Worm (Caenorhabditis elegans): ENCODE measurements around the gene aff-1.

The aff-1 gene

DNA sequence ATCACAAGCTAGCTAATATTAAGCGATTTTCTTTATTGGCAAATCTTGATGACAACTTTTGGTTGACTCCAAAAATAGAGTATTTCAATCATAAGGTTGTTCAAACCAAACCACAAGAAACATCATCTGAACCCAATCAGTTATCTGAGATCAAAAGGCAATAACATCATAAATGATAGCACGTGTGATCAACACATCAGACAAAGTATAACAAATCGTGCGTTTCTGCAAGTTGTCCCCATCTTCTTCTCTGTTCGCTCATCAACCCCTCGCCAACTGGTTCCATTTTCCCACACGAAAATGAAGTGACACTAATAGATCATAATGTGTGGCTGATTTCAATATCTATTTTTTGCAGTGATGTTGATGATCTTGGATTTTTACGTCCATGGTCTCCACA is 14.2 kb downstream of the aff-1 start (continued):
- TF ChIP-seq efl-1 (optimal IDR thresholded peaks at IDR 0.05) = no peak
- peak in 1 of 2 experiments; percentile 92 for TF ChIP-seq efl-1 (GFP tag; optimal IDR thresholded peaks at IDR 0.05 in 1 of 2)
- TF ChIP-seq isw-1 (GFP tag; IDR thresholded peaks at IDR 0.05) = no peak
- TF ChIP-seq mdl-1 (tag; optimal IDR thresholded peaks at IDR 0.05) = peak in 1 of 2 experiments; percentile 81
- no peak for TF ChIP-seq nhr-76 (tag; optimal IDR thresholded peaks at IDR 0.05)
- no peak for TF ChIP-seq tlp-1 (tag; optimal IDR thresholded peaks at IDR 0.05)
- no peak for TF ChIP-seq efl-3 (GFP tag; optimal IDR thresholded peaks at IDR 0.05)
- TF ChIP-seq zip-4 (GFP tag; optimal IDR thresholded peaks at IDR 0.05) = no peak
- TF ChIP-seq pax-3 (tag; optimal IDR thresholded peaks at IDR 0.05) = no peak
- peak; percentile 63 for TF ChIP-seq nhr-19 (GFP tag; conservative IDR thresholded peaks at IDR 0.05)
- TF ChIP-seq lin-35 (GFP tag; optimal IDR thresholded peaks at IDR 0.05) = peak in 1 of 2 experiments; percentile 73
- TF ChIP-seq jun-1 (tag; optimal IDR thresholded peaks at IDR 0.05) = no peak
- TF ChIP-seq lin-39 (tag; optimal IDR thresholded peaks at IDR 0.05) = no peak
- no peak for TF ChIP-seq ceh-82 (tag; optimal IDR thresholded peaks at IDR 0.05)
- peak; percentile 84 for TF ChIP-seq nhr-71 (tag; optimal IDR thresholded peaks at IDR 0.05)

- TF ChIP-seq nhr-77 (tag; optimal IDR thresholded peaks at IDR 0.05) = peak; percentile 17
- peak; percentile 28; the same call in 1 of the 2 replicates for TF ChIP-seq grh-1 (GFP tag; IDR thresholded peaks at IDR 0.05)
- TF ChIP-seq efl-1 (optimal IDR thresholded peaks at IDR 0.05) = peak in 1 of 2 experiments; percentile 30
- TF ChIP-seq efl-1 (GFP tag; optimal IDR thresholded peaks at IDR 0.05 in 1 of 2) = peak in 1 of 2 experiments; percentile 88
- peak; percentile 25 for TF ChIP-seq C16A3.4 (tag; optimal IDR thresholded peaks at IDR 0.05)
- TF ChIP-seq mdl-1 (tag; optimal IDR thresholded peaks at IDR 0.05) = peak in 1 of 2 experiments; percentile 23
- no peak for TF ChIP-seq nhr-11 (tag; optimal IDR thresholded peaks at IDR 0.05)
- TF ChIP-seq mep-1 (tag; optimal IDR thresholded peaks at IDR 0.05) = peak; percentile 83
- TF ChIP-seq F16B12.6 (tag; optimal IDR thresholded peaks at IDR 0.05) = no peak
- no peak for TF ChIP-seq lin-15B (tag; optimal IDR thresholded peaks at IDR 0.05)
- TF ChIP-seq ztf-11 (tag; optimal IDR thresholded peaks at IDR 0.05) = no peak
- TF ChIP-seq lin-13 (GFP tag; optimal IDR thresholded peaks at IDR 0.05) = peak; percentile 36
- TF ChIP-seq nhr-71 (tag; optimal IDR thresholded peaks at IDR 0.05) = peak; percentile 85
- TF ChIP-seq rnt-1 (tag; optimal IDR thresholded peaks at IDR 0.05) = peak; percentile 36
- TF ChIP-seq aha-1 (tag; optimal IDR thresholded peaks at IDR 0.05) = no peak
- peak; percentile 45 for TF ChIP-seq lin-39 (tag; optimal IDR thresholded peaks at IDR 0.05)
- TF ChIP-seq irx-1 (tag; optimal IDR thresholded peaks at IDR 0.05) = peak; percentile 50
- peak; percentile 61 for TF ChIP-seq snu-23 (GFP tag; optimal IDR thresholded peaks at IDR 0.05)
- peak; percentile 14 for TF ChIP-seq dsc-1 (tag; optimal IDR thresholded peaks at IDR 0.05)
- peak; percentile 19 to 58 for TF ChIP-seq egl-27 (tag; optimal IDR thresholded peaks at IDR 0.05)
- peak; percentile 58 for TF ChIP-seq aly-2 (tag; optimal IDR thresholded peaks at IDR 0.05)
- peak; percentile 93 for TF ChIP-seq blmp-1 (tag; optimal IDR thresholded peaks at IDR 0.05)
- TF ChIP-seq elt-3 (tag; optimal IDR thresholded peaks at IDR 0.05) = peak in 3 of 6 experiments; percentile 87 to 95 (median 89)
- peak; percentile 89 for TF ChIP-seq lin-14 (GFP tag; optimal IDR thresholded peaks at IDR 0.05)
- TF ChIP-seq lin-35 (GFP tag; optimal IDR thresholded peaks at IDR 0.05) = peak in 1 of 2 experiments; percentile 22
- peak; percentile 51 for TF ChIP-seq nhr-47 (tag; optimal IDR thresholded peaks at IDR 0.05)
- TF ChIP-seq ceh-63 (GFP tag; optimal IDR thresholded peaks at IDR 0.05) = no peak
- TF ChIP-seq nhr-19 (GFP tag; conservative IDR thresholded peaks at IDR 0.05) = peak; percentile 67
- no peak for TF ChIP-seq ces-1 (GFP tag; optimal IDR thresholded peaks at IDR 0.05)
- peak; percentile 8 for TF ChIP-seq ztf-4 (tag; optimal IDR thresholded peaks at IDR 0.05)
- TF ChIP-seq vab-15 (tag; optimal IDR thresholded peaks at IDR 0.05) = peak; percentile 80
- TF ChIP-seq fos-1 (tag; optimal IDR thresholded peaks at IDR 0.05) = peak; percentile 27
- peak; percentile 17 for TF ChIP-seq elt-2 (tag; optimal IDR thresholded peaks at IDR 0.05)
- TF ChIP-seq lsy-2 (tag; optimal IDR thresholded peaks at IDR 0.05) = peak; percentile 15 to 64
- peak in 1 of 3 experiments; percentile 21 for TF ChIP-seq dpl-1 (GFP tag; optimal IDR thresholded peaks at IDR 0.05)
- peak; percentile 57 for TF ChIP-seq nhr-90 (tag; optimal IDR thresholded peaks at IDR 0.05; ENCODE audit: poor library complexity)
- TF ChIP-seq sox-4 (tag; optimal IDR thresholded peaks at IDR 0.05) = no peak
- TF ChIP-seq unc-130 (tag; optimal IDR thresholded peaks at IDR 0.05) = peak; percentile 36
- TF ChIP-seq nhr-20 (tag; optimal IDR thresholded peaks at IDR 0.05) = peak; percentile 87
- TF ChIP-seq hpl-2 (GFP tag; optimal IDR thresholded peaks at IDR 0.05) = no peak
- peak; percentile 97 for TF ChIP-seq nhr-85 (tag)
- TF ChIP-seq unc-30 (tag; optimal IDR thresholded peaks at IDR 0.05) = no peak
Measured at ce11 chrII:6847917-6848379, 15.6 kb downstream of the aff-1 start, which contains the start of gene tbc-6. TSS of gene tbc-6 (plus strand) at chrII:6848124.

Data from whole organism, L1 larva.